Worm (Caenorhabditis elegans) whole organism, young adult: ENCODE measurements around the gene srz-59.

Experiments
- ceh-91 ChIP-seq: fragments of 200-800 bp; sonication (Bioruptor generic); IDR thresholded peaks from 2 replicates; pipeline ENCODE4 v1.3.6; 2022; ENCODE audit warnings: missing genetic modification reagents, missing genetic modification characterization, missing compliant biosample characterization
- lag-1 ChIP-seq: fragments of 200-800 bp; sonication (Bioruptor generic); IDR thresholded peaks from 2 replicates; pipeline ENCODE4 v1.3.6; 2022; ENCODE audit warnings: missing genetic modification reagents, missing genetic modification characterization, missing compliant biosample characterization
- madf-8 ChIP-seq: fragments of 200-800 bp; sonication (Bioruptor generic); conservative IDR thresholded peaks from 2 replicates; pipeline ENCODE4 v1.3.6; 2022; ENCODE audit warnings: missing genetic modification reagents, missing genetic modification characterization, missing compliant biosample characterization
- mes-4 ChIP-seq: sonication (generic microtip); optimal IDR thresholded peaks from 2 replicates; lab custom pipeline; 2016; ENCODE audit warnings: missing genotype, missing genetic modification characterization, missing compliant biosample characterization
- mxl-1 ChIP-seq: sonication (generic microtip); optimal IDR thresholded peaks from 2 replicates; lab custom pipeline; 2016; ENCODE audit warnings: missing genetic modification characterization, missing compliant biosample characterization

ce11 chrIV:14165476-14165875, 33.6 kb downstream of the srz-59 start, which contains the start of gene R05A10.6:
- TF ChIP-seq mes-4 (tag; lab: Kevin White, UChicago) (no peak), madf-8 (GFP tag; lab: Robert Waterston, UW) (no peak), mxl-1 (tag; lab: Kevin White, UChicago) (no peak), lag-1 (no peak), ceh-91 (GFP tag; lab: Robert Waterston, UW) (no peak)
